In the genomic region with DNA sequence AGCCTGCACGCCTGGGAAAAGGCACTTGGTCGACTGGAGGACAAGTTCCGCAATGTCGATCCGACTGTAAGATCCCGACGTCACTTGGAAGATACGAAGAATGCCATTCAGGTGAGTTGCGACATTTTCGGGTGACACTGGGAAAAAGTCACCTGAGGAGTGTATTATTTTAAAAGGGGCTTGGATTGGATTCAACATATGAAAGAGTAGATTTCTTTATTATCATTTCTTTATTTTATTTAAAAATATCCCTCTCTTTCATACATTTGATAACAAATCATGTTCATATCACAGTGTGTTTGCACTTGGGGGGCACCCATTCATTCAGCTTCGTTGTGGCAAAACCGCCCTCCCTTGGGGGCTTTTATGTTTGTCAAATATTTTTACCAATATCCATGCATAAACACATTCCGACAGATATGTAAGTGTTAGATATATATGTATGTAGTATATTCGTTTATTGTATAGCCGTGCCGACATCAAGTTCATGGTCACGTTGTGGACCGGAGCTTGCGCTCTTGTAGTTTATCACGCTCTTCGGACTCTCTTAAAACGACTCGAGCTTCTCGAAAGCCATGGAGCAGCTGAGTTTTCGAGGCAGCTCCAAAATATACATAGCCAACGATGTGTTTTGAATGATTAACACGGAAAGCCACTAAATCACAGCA, we compare ENCODE assay signal across 2 fruit fly cellular contexts.
A peak's percentile ranks its signal among the peaks of the same experiment; 100 is the strongest.
TF ChIP-seq lines count a peak whose summit lies in the region.

No protein-coding gene starts in this region.

- TF ChIP-seq CTCF in whole organism, embryonic (GFP tag; optimal IDR thresholded peaks at IDR 0.05; lab: Kevin White, UChicago) = no peak

TF ChIP-seq in whole organism, embryonic, 481 proteins besides CTCF, POLR2A, EP300 and RAD21 (continues in another document):
- TF ChIP-seq CG17328 (GFP tag; IDR thresholded peaks at IDR 0.05; lab: Robert Waterston, UW) (0 out of 2 replicates have a peak, but pooled peaks have one; percentile 33), Drgx (GFP tag; IDR thresholded peaks at IDR 0.05; lab: Robert Waterston, UW) (0 out of 2 replicates have a peak, but pooled peaks have one; percentile 20), rib (GFP tag; IDR thresholded peaks at IDR 0.05; lab: Robert Waterston, UW) (peak; percentile 54; the same call in 1 of the 2 replicates), CG6272 (GFP tag; IDR thresholded peaks at IDR 0.05; lab: Robert Waterston, UW) (peak; percentile 20; the same call in 1 of the 2 replicates), bab2 (GFP tag; optimal IDR thresholded peaks at IDR 0.05; lab: Kevin White, UChicago) (no peak), CG14710 (tag; optimal IDR thresholded peaks at IDR 0.05; lab: Kevin White, UChicago) (no peak), sim (GFP tag; IDR thresholded peaks at IDR 0.05; lab: Robert Waterston, UW) (no peak), vvl (GFP tag; IDR thresholded peaks at IDR 0.05; lab: Robert Waterston, UW) (peak; percentile 22; the same call in 1 of the 2 replicates), gcm2 (GFP tag; optimal IDR thresholded peaks at IDR 0.05; lab: Kevin White, UChicago) (no peak), row (GFP tag; IDR thresholded peaks at IDR 0.05; lab: Robert Waterston, UW) (peak; percentile 61), gce (GFP tag; IDR thresholded peaks at IDR 0.05; lab: Robert Waterston, UW) (peak; percentile 52; the same call in 1 of the 3 replicates), CG32532 (GFP tag; IDR thresholded peaks at IDR 0.05; lab: Robert Waterston, UW) (peak; percentile 60), unc-4 (GFP tag; IDR thresholded peaks at IDR 0.05; lab: Robert Waterston, UW; ENCODE audit: partially characterized antibody) (0 out of 2 replicates have a peak, but pooled peaks have one; percentile 17), hkb (optimal IDR thresholded peaks at IDR 0.05; lab: Kevin White, UChicago) (no peak), hkb (GFP tag; IDR thresholded peaks at IDR 0.05; lab: Robert Waterston, UW) (peak; percentile 51), CG13894 (tag; optimal IDR thresholded peaks at IDR 0.05; lab: Kevin White, UChicago) (peak; percentile 60), CG15479 (GFP tag; optimal IDR thresholded peaks at IDR 0.05; lab: Kevin White, UChicago) (no peak), CG9817 (tag; optimal IDR thresholded peaks at IDR 0.05; lab: Kevin White, UChicago) (no peak), CG10209 (GFP tag; optimal IDR thresholded peaks at IDR 0.05; lab: Kevin White, UChicago) (no peak), run (tag; optimal IDR thresholded peaks at IDR 0.05; lab: Kevin White, UChicago) (no peak), CG16863 (GFP tag; optimal IDR thresholded peaks at IDR 0.05; lab: Kevin White, UChicago) (no peak), CG17186 (GFP tag; optimal IDR thresholded peaks at IDR 0.05; lab: Kevin White, UChicago) (no peak), dysf (GFP tag; IDR thresholded peaks at IDR 0.05; lab: Robert Waterston, UW) (peak; percentile 62; the same call in 2 of the 3 replicates), crp (GFP tag; optimal IDR thresholded peaks at IDR 0.05; lab: Kevin White, UChicago) (no peak), fu2 (GFP tag; optimal IDR thresholded peaks at IDR 0.05; lab: Kevin White, UChicago) (no peak), Ssrp (tag; optimal IDR thresholded peaks at IDR 0.05; lab: Kevin White, UChicago) (no peak), Rfx (GFP tag; IDR thresholded peaks at IDR 0.05; lab: Robert Waterston, UW) (peak; percentile 45), CG14050 (GFP tag; IDR thresholded peaks at IDR 0.05; lab: Robert Waterston, UW) (peak; percentile 22; the same call in 1 of the 3 replicates), Ptx1 (GFP tag; IDR thresholded peaks at IDR 0.05; lab: Robert Waterston, UW) (peak; percentile 53), insv (GFP tag; optimal IDR thresholded peaks at IDR 0.05; lab: Kevin White, UChicago) (no peak), PHDP (tag; optimal IDR thresholded peaks at IDR 0.05; lab: Kevin White, UChicago) (no peak), CG4730 (GFP tag; IDR thresholded peaks at IDR 0.05; lab: Robert Waterston, UW) (0 out of 2 replicates have a peak, but pooled peaks have one; percentile 10), fru (optimal IDR thresholded peaks at IDR 0.05; lab: Kevin White, UChicago) (no peak), sens (GFP tag; lab: Kevin White, UChicago) (peak; percentile 28), sd (tag; optimal IDR thresholded peaks at IDR 0.05; lab: Kevin White, UChicago) (peak; percentile 89), CG1792 (GFP tag; optimal IDR thresholded peaks at IDR 0.05; lab: Kevin White, UChicago) (no peak), wek (GFP tag; optimal IDR thresholded peaks at IDR 0.05; lab: Kevin White, UChicago) (no peak), HmgD (GFP tag; optimal IDR thresholded peaks at IDR 0.05; lab: Kevin White, UChicago) (no peak), CG32772 (GFP tag; IDR thresholded peaks at IDR 0.05; lab: Robert Waterston, UW) (peak; percentile 55; the same call in 1 of the 2 replicates), stc (GFP tag; IDR thresholded peaks at IDR 0.05; lab: Robert Waterston, UW) (peak; percentile 67)

TF ChIP-seq in whole organism, prepupa, 60 proteins besides CTCF, POLR2A, EP300 and RAD21:
- TF ChIP-seq acj6 (GFP tag; optimal IDR thresholded peaks at IDR 0.05; lab: Kevin White, UChicago) (no peak), Hr4 (GFP tag; optimal IDR thresholded peaks at IDR 0.05; lab: Kevin White, UChicago) (no peak), eg (GFP tag; IDR thresholded peaks at IDR 0.05; lab: Robert Waterston, UW) (0 out of 3 replicates have a peak, but pooled peaks have one; percentile 17), CG6163 (GFP tag; IDR thresholded peaks at IDR 0.05; lab: Robert Waterston, UW) (0 out of 3 replicates have a peak, but pooled peaks have one; percentile 40), CG8119 (GFP tag; IDR thresholded peaks at IDR 0.05; lab: Robert Waterston, UW) (0 out of 3 replicates have a peak, but pooled peaks have one; percentile 27), Sox102F (GFP tag; optimal IDR thresholded peaks at IDR 0.05; lab: Kevin White, UChicago) (no peak), CG15336 (GFP tag; IDR thresholded peaks at IDR 0.05; lab: Robert Waterston, UW) (0 out of 2 replicates have a peak, but pooled peaks have one; percentile 11)
